Fruit fly (Drosophila melanogaster) whole organism, embryonic: ENCODE data around the gene snu.

Experiments used
- Abd-B ChIP-seq: fragments of 200-800 bp; sonication (Bioruptor generic); optimal IDR thresholded peaks from 2 replicates; lab custom pipeline; 2018; ENCODE audit warnings: missing biosample characterization, mild to moderate bottlenecking, missing genetic modification characterization, moderate library complexity
- Aef1 ChIP-seq: fragments of 200-800 bp; sonication (Bioruptor generic); IDR thresholded peaks from 3 replicates; pipeline ENCODE4 v1.3.6; 2022; ENCODE audit warnings: missing biosample characterization, missing genetic modification characterization
- CG10147 ChIP-seq: fragments of 200-800 bp; sonication (Bioruptor generic); optimal IDR thresholded peaks from 2 replicates; lab custom pipeline; 2019; ENCODE audit warnings: missing biosample characterization, mild to moderate bottlenecking, missing genetic modification characterization, moderate library complexity
- CG10979 ChIP-seq: fragments of 200-800 bp; sonication (Bioruptor generic); optimal IDR thresholded peaks from 2 replicates; lab custom pipeline; 2018; ENCODE audit warnings: missing biosample characterization, mild to moderate bottlenecking, missing genetic modification characterization, moderate library complexity
- CG11085 ChIP-seq: fragments of 200-800 bp; sonication (Bioruptor generic); IDR thresholded peaks from 2 replicates; pipeline ENCODE4 v1.3.6; 2022; ENCODE audit warnings: missing biosample characterization, missing genetic modification characterization
- CG11398 ChIP-seq: fragments of 200-800 bp; sonication (Bioruptor generic); optimal IDR thresholded peaks from 2 replicates; lab custom pipeline; 2016; ENCODE audit warnings: missing biosample characterization, missing genetic modification characterization
- CG11560 ChIP-seq: fragments of 200-800 bp; sonication (Bioruptor generic); IDR thresholded peaks from 3 replicates; pipeline ENCODE4 v1.3.6; 2022; ENCODE audit warnings: missing biosample characterization, missing genetic modification characterization
- CG12299 ChIP-seq: fragments of 200-800 bp; sonication (Bioruptor generic); optimal IDR thresholded peaks from 2 replicates; lab custom pipeline; 2018; ENCODE audit warnings: missing biosample characterization, mild to moderate bottlenecking, missing genetic modification characterization
- CG13894 ChIP-seq: fragments of 200-800 bp; sonication (Bioruptor generic); optimal IDR thresholded peaks from 3 replicates; lab custom pipeline; 2018; ENCODE audit warnings: missing biosample characterization, mild to moderate bottlenecking, missing genetic modification characterization, moderate library complexity
- CG14965 ChIP-seq: fragments of 200-800 bp; sonication (Bioruptor generic); optimal IDR thresholded peaks from 2 replicates; lab custom pipeline; 2016; ENCODE audit warnings: missing biosample characterization, missing genetic modification characterization, borderline replicate concordance
- CG17359 ChIP-seq: fragments of 200-800 bp; sonication (Bioruptor generic); optimal IDR thresholded peaks from 3 replicates; lab custom pipeline; 2018; ENCODE audit warnings: missing biosample characterization, mild to moderate bottlenecking, missing genetic modification characterization, moderate library complexity
- CG17568 ChIP-seq: fragments of 200-800 bp; sonication (Bioruptor generic); optimal IDR thresholded peaks from 2 replicates; lab custom pipeline; 2018; ENCODE audit warnings: missing biosample characterization, mild to moderate bottlenecking, missing genetic modification characterization, moderate library complexity
- CG18011 ChIP-seq: fragments of 200-800 bp; sonication (Bioruptor generic); optimal IDR thresholded peaks from 2 replicates; lab custom pipeline; 2017; ENCODE audit warnings: missing biosample characterization, missing genetic modification characterization, mild to moderate bottlenecking, moderate library complexity, missing genotype
- CG2120 ChIP-seq: fragments of 200-800 bp; sonication (Bioruptor generic); optimal IDR thresholded peaks from 3 replicates; lab custom pipeline; 2016; ENCODE audit warnings: missing biosample characterization, missing genetic modification characterization
- CG2712 ChIP-seq: fragments of 200-800 bp; optimal IDR thresholded peaks from 3 replicates; lab custom pipeline; 2019; ENCODE audit warnings: missing biosample characterization, mild to moderate bottlenecking, missing genetic modification characterization, moderate library complexity
- CG32532 ChIP-seq: fragments of 200-800 bp; sonication (Bioruptor generic); IDR thresholded peaks from 2 replicates; pipeline ENCODE4 v1.3.6; 2022; ENCODE audit warnings: missing biosample characterization, missing genetic modification characterization
- CG4854 ChIP-seq: fragments of 200-800 bp; sonication (Bioruptor generic); optimal IDR thresholded peaks from 2 replicates; lab custom pipeline; 2016; ENCODE audit warnings: missing biosample characterization, missing genetic modification characterization, inconsistent platforms
- CG7839 ChIP-seq: fragments of 200-800 bp; sonication (Bioruptor generic); optimal IDR thresholded peaks from 3 replicates; lab custom pipeline; 2018; ENCODE audit warnings: missing biosample characterization, mild to moderate bottlenecking, missing genetic modification characterization, moderate library complexity
- CG8478 ChIP-seq: fragments of >200 bp; optimal IDR thresholded peaks from 2 replicates; lab custom pipeline; 2018
- Dek ChIP-seq: fragments of 200-800 bp; sonication (Bioruptor generic); optimal IDR thresholded peaks from 3 replicates; lab custom pipeline; 2019; ENCODE audit warnings: missing biosample characterization, mild to moderate bottlenecking, missing genetic modification characterization, moderate library complexity
- Eip74EF ChIP-seq, 2 experiments: fragments of 200-800 bp in 1 of 2; fragments of >200 bp in 1 of 2; sonication (Bioruptor generic) in 1 of 2; optimal IDR thresholded peaks; 2 replicates each; lab custom pipeline; 2017 to 2019; ENCODE audit warnings: missing biosample characterization in 2 of 2, missing genetic modification characterization in 2 of 2, mild to moderate bottlenecking in 1 of 2, moderate library complexity in 1 of 2
- H15 ChIP-seq: fragments of 200-800 bp; sonication (Bioruptor generic); IDR thresholded peaks from 3 replicates; pipeline ENCODE4 v1.3.6; 2022; ENCODE audit warnings: missing biosample characterization, missing genetic modification characterization
- HLH4C ChIP-seq: fragments of 200-800 bp; sonication (Bioruptor generic); IDR thresholded peaks from 3 replicates; pipeline ENCODE4 v1.3.6; 2022; ENCODE audit warnings: missing biosample characterization, missing genetic modification characterization; ENCODE audit not compliant: partially characterized antibody
- Hey ChIP-seq: fragments of 200-800 bp; sonication (Bioruptor generic); optimal IDR thresholded peaks from 3 replicates; lab custom pipeline; 2018; ENCODE audit warnings: missing biosample characterization, mild to moderate bottlenecking, missing genetic modification characterization
- Hr3 ChIP-seq: fragments of 200-800 bp; sonication (Bioruptor generic); optimal IDR thresholded peaks from 3 replicates; lab custom pipeline; 2016; ENCODE audit warnings: missing biosample characterization, missing genetic modification characterization
- Mad ChIP-seq: fragments of 200-800 bp; sonication (Bioruptor generic); optimal IDR thresholded peaks from 2 replicates; lab custom pipeline; 2016; ENCODE audit warnings: missing biosample characterization, missing genetic modification characterization
- Mes4 ChIP-seq: fragments of 200-800 bp; sonication (Bioruptor generic); optimal IDR thresholded peaks from 2 replicates; lab custom pipeline; 2016; ENCODE audit warnings: missing biosample characterization, missing genetic modification characterization
- NC2β ChIP-seq: fragments of 200-800 bp; sonication (Bioruptor generic); optimal IDR thresholded peaks from 2 replicates; lab custom pipeline; 2016; ENCODE audit warnings: missing biosample characterization, missing genetic modification characterization
- Opbp ChIP-seq: fragments of 200-800 bp; sonication (Bioruptor generic); IDR thresholded peaks from 3 replicates; pipeline ENCODE4 v1.3.6; 2022; ENCODE audit warnings: missing biosample characterization, missing genetic modification characterization; ENCODE audit not compliant: partially characterized antibody
- Optix ChIP-seq: fragments of 200-800 bp; sonication (Bioruptor generic); IDR thresholded peaks from 3 replicates; pipeline ENCODE4 v1.3.6; 2022; ENCODE audit warnings: missing biosample characterization, missing genetic modification characterization
- PHDP ChIP-seq: fragments of 200-800 bp; sonication (Bioruptor generic); optimal IDR thresholded peaks from 3 replicates; lab custom pipeline; 2018; ENCODE audit warnings: missing biosample characterization, mild to moderate bottlenecking, missing genetic modification characterization, moderate library complexity
- Rfx ChIP-seq: fragments of 200-800 bp; sonication (Bioruptor generic); IDR thresholded peaks from 2 replicates; pipeline ENCODE4 v1.3.6; 2022; ENCODE audit warnings: missing biosample characterization, missing genetic modification characterization
- Sox100B ChIP-seq: fragments of 200-800 bp; sonication (Bioruptor generic); optimal IDR thresholded peaks from 3 replicates; lab custom pipeline; 2018; ENCODE audit warnings: missing biosample characterization, mild to moderate bottlenecking, missing genetic modification characterization
- Tbp ChIP-seq: fragments of >200 bp; optimal IDR thresholded peaks from 2 replicates; lab custom pipeline; 2018; ENCODE audit warnings: missing biosample characterization, missing genetic modification characterization
- chinmo ChIP-seq: fragments of 200-800 bp; sonication (Bioruptor generic); IDR thresholded peaks from 4 replicates; pipeline ENCODE4 v1.3.6; 2022; ENCODE audit warnings: missing biosample characterization, missing genetic modification characterization; ENCODE audit not compliant: partially characterized antibody
- ci ChIP-seq: fragments of 200-800 bp; sonication (Bioruptor generic); IDR thresholded peaks from 3 replicates; pipeline ENCODE4 v1.3.6; 2022; ENCODE audit warnings: missing biosample characterization, missing genetic modification characterization
- cwo ChIP-seq: fragments of 200-800 bp; sonication (Bioruptor generic); optimal IDR thresholded peaks from 3 replicates; lab custom pipeline; 2017; ENCODE audit warnings: missing biosample characterization, missing genetic modification characterization, mild to moderate bottlenecking, moderate library complexity, missing genetic modification reagents
- fru ChIP-seq: fragments of >200 bp; optimal IDR thresholded peaks from 2 replicates; lab custom pipeline; 2017
- gem ChIP-seq: fragments of 200-800 bp; sonication (Bioruptor generic); optimal IDR thresholded peaks from 2 replicates; lab custom pipeline; 2019; ENCODE audit warnings: missing biosample characterization, mild to moderate bottlenecking, missing genetic modification characterization, moderate library complexity
- lov ChIP-seq, 2 experiments: fragments of 200-800 bp in 1 of 2; fragments of >200 bp in 1 of 2; sonication (Bioruptor generic) in 1 of 2; IDR thresholded peaks in 1 of 2; optimal IDR thresholded peaks in 1 of 2; 2 replicates in 1 of 2; 3 replicates in 1 of 2; pipeline versions ENCODE4 v1.3.6 to Lab custom; 2017 to 2022; ENCODE audit warnings: missing biosample characterization in 1 of 2, missing genetic modification characterization in 1 of 2
- psq ChIP-seq: fragments of 200-800 bp; sonication (Bioruptor generic); optimal IDR thresholded peaks from 2 replicates; lab custom pipeline; 2017; ENCODE audit warnings: missing biosample characterization, missing genetic modification characterization
- scrt ChIP-seq: fragments of 200-800 bp; sonication (Bioruptor generic); optimal IDR thresholded peaks from 2 replicates; lab custom pipeline; 2018; ENCODE audit warnings: missing biosample characterization, mild to moderate bottlenecking, missing genetic modification characterization, moderate library complexity
- so ChIP-seq: fragments of 200-800 bp; sonication (Bioruptor generic); IDR thresholded peaks from 3 replicates; pipeline ENCODE4 v1.3.6; 2022; ENCODE audit warnings: missing biosample characterization, missing genetic modification characterization
- sug ChIP-seq: fragments of 200-800 bp; optimal IDR thresholded peaks from 2 replicates; lab custom pipeline; 2019; ENCODE audit warnings: missing biosample characterization, mild to moderate bottlenecking, missing genetic modification characterization, moderate library complexity
- tap ChIP-seq: fragments of 200-800 bp; optimal IDR thresholded peaks from 3 replicates; lab custom pipeline; 2019; ENCODE audit warnings: missing biosample characterization, mild to moderate bottlenecking, missing genetic modification characterization, moderate library complexity
- vvl ChIP-seq: fragments of 200-800 bp; sonication (Bioruptor generic); IDR thresholded peaks from 2 replicates; pipeline ENCODE4 v1.3.6; 2022; ENCODE audit warnings: missing biosample characterization, missing genetic modification characterization
- z ChIP-seq: fragments of 200-800 bp; sonication (Bioruptor generic); IDR thresholded peaks from 3 replicates; pipeline ENCODE4 v1.3.6; 2022; ENCODE audit warnings: missing biosample characterization, missing genetic modification characterization

The snu gene

dm6 chr3R:28677527-28678134 is 2.8 kb downstream of the snu start (continued):
- TF ChIP-seq Sox100B (GFP tag; lab: Kevin White, UChicago) (peak; percentile 1), CG7839 (tag; lab: Kevin White, UChicago) (peak; percentile 35), Tbp (GFP tag; lab: Kevin White, UChicago) (no peak), fru (lab: Kevin White, UChicago) (no peak), Hey (no peak), Eip74EF (GFP tag; optimal IDR thresholded peaks at IDR 0.05; lab: Kevin White, UChicago) (peak in 1 of 2 experiments; percentile 46), Mad (no peak), CG11398 (GFP tag; lab: Kevin White, UChicago) (no peak), vvl (GFP tag; lab: Robert Waterston, UW) (peak; percentile 18; the same call in 1 of the 2 replicates), CG11085 (no peak), lov (optimal IDR thresholded peaks at IDR 0.05; lab: Kevin White, UChicago) (no peak), lov (GFP tag; IDR thresholded peaks at IDR 0.05; lab: Robert Waterston, UW) (no peak), CG18011 (peak; percentile 96), CG14965 (no peak), scrt (peak; percentile 24), Rfx (GFP tag; lab: Robert Waterston, UW) (peak; percentile 32; the same call in 1 of the 2 replicates), CG17359 (peak; percentile 7), tap (tag; lab: Kevin White, UChicago) (peak; percentile 14), gem (tag; lab: Kevin White, UChicago) (peak; percentile 48), CG10147 (GFP tag; lab: Kevin White, UChicago) (peak; percentile 36), CG2712 (tag; lab: Kevin White, UChicago) (peak; percentile 17), CG12299 (tag; lab: Kevin White, UChicago) (no peak), Mes4 (no peak), Optix (no peak), CG13894 (tag; lab: Kevin White, UChicago) (peak; percentile 21), CG2120 (peak; percentile 12), Hr3 (GFP tag; lab: Kevin White, UChicago) (no peak), NC2β (GFP tag; lab: Kevin White, UChicago) (no peak), CG17568 (GFP tag; lab: Kevin White, UChicago) (no peak), Dek (peak; percentile 31), PHDP (tag; lab: Kevin White, UChicago) (peak; percentile 44), CG11560 (tag; lab: Robert Waterston, UW) (no peak), H15 (no peak), CG4854 (GFP tag; lab: Kevin White, UChicago) (no peak)
- TF ChIP-seq, all 482 proteins: peak for 39

dm6 chr3R:28679583-28679982 is 4.7 kb downstream of the snu start:
- TF ChIP-seq CG10979 (tag; lab: Kevin White, UChicago) = no peak
- TF ChIP-seq Optix = no peak
- TF ChIP-seq CG32532 = no peak

- 0 out of 3 replicates have a peak, but pooled peaks have one; percentile 20 for TF ChIP-seq Opbp
- no peak for TF ChIP-seq Aef1
- no peak for TF ChIP-seq psq
- TF ChIP-seq sug (tag; lab: Kevin White, UChicago) = no peak
- peak; percentile 33; the same call in 1 of the 3 replicates for TF ChIP-seq so (GFP tag; lab: Robert Waterston, UW)
- TF ChIP-seq CG7839 (tag; lab: Kevin White, UChicago) = no peak
- peak; percentile 98 for TF ChIP-seq chinmo (GFP tag; lab: Robert Waterston, UW)
- peak; percentile 13 for TF ChIP-seq cwo
- peak; percentile 93 for TF ChIP-seq z (GFP tag; lab: Robert Waterston, UW)
- TF ChIP-seq vvl (GFP tag; lab: Robert Waterston, UW) = 0 out of 2 replicates have a peak, but pooled peaks have one; percentile 15
- TF ChIP-seq Abd-B (GFP tag; lab: Kevin White, UChicago) = no peak
- TF ChIP-seq CG8478 (lab: Kevin White, UChicago) = peak; percentile 73
- TF ChIP-seq scrt = no peak
- 0 out of 3 replicates have a peak, but pooled peaks have one; percentile 29 for TF ChIP-seq ci (GFP tag; lab: Robert Waterston, UW)
- 0 out of 3 replicates have a peak, but pooled peaks have one; percentile 37 for TF ChIP-seq HLH4C (GFP tag; lab: Robert Waterston, UW)
Observed at dm6 chr3R:28681834-28682464, 7.1 kb downstream of the snu start.
